Worm (Caenorhabditis elegans): ENCODE results near the gene grl-15.

DNA sequence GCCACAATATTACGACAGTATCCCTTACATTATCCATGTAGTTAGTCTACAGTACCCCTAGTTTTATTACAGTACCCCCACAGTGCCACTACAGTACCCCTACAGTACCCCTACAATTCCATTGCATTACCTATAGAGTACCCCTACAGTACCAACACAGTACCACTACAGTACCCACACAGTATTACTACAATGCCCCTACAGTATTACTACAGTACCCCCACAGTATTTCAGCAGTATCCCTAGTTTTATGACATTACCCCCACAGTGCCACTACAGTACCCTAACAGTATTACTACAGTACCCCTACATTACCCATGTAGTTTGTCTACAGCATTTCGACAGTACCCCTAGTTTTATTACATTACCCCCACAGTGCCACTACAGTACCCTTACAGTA, 2.3 kb downstream of the grl-15 start:
- TF ChIP-seq tbx-9 (tag; optimal IDR thresholded peaks at IDR 0.05; ENCODE audit: borderline replicate concordance) (no peak), ama-1 (optimal IDR thresholded peaks at IDR 0.05) (no peak), ama-1 (GFP tag; optimal IDR thresholded peaks at IDR 0.05) (no peak), dpff-1 (tag; optimal IDR thresholded peaks at IDR 0.05) (no peak), unc-130 (GFP tag; optimal IDR thresholded peaks at IDR 0.05) (no peak), him-1 (tag; optimal IDR thresholded peaks at IDR 0.05) (no peak), snpc-4 (GFP tag; optimal IDR thresholded peaks at IDR 0.05) (no peak), snpc-4 (tag; optimal IDR thresholded peaks at IDR 0.05) (no peak), dox-1 (GFP tag; IDR thresholded peaks at IDR 0.05) (no peak), ztf-26 (tag; optimal IDR thresholded peaks at IDR 0.05) (no peak), ztf-28 (GFP tag; IDR thresholded peaks at IDR 0.05) (no peak), ekl-4 (GFP tag; IDR thresholded peaks at IDR 0.05) (no peak), mes-4 (tag; optimal IDR thresholded peaks at IDR 0.05) (no peak), hmg-20 (GFP tag; IDR thresholded peaks at IDR 0.05) (no peak), athp-1 (tag; optimal IDR thresholded peaks at IDR 0.05) (no peak), F22D6.2 (tag; optimal IDR thresholded peaks at IDR 0.05) (no peak)

Measured in whole organism, young adult.